ENCODE assay signal across 2 worm cellular contexts in genomic region chrIII:8137777-8138176, ce11.
TF ChIP-seq lines count a peak whose summit lies in the region.

hsp-12.2 (plus strand) TSS chrIII:8138077.

TF ChIP-seq in whole organism, L3 larva, 47 proteins besides CTCF, POLR2A, EP300 and RAD21:
- TF ChIP-seq pha-4 (tag; optimal IDR thresholded peaks at IDR 0.05; lab: Kevin White, UChicago) (peak; percentile 49), tbx-2 (tag; optimal IDR thresholded peaks at IDR 0.05; lab: Kevin White, UChicago) (no peak)
TF ChIP-seq in whole organism, L3 larva: peak in this region for 1.

TF ChIP-seq in whole organism, mixed stage, embryonic, 35 proteins besides CTCF, POLR2A, EP300 and RAD21:
- TF ChIP-seq mls-2 (tag; optimal IDR thresholded peaks at IDR 0.05; lab: Kevin White, UChicago) (no peak), nhr-76 (tag; optimal IDR thresholded peaks at IDR 0.05; lab: Kevin White, UChicago) (no peak), nhr-237 (tag; optimal IDR thresholded peaks at IDR 0.05; lab: Kevin White, UChicago) (peak; percentile 23), mep-1 (tag; optimal IDR thresholded peaks at IDR 0.05; lab: Kevin White, UChicago) (no peak), hlh-1 (tag; optimal IDR thresholded peaks at IDR 0.05; lab: Kevin White, UChicago) (peak; percentile 64)

Comparison
In these comparisons a context has a peak if more than half of its experiments do, and no peak if none do; other contexts are left out.
1. Of the 11 proteins assayed by ChIP-seq in both whole organism, L3 larva and whole organism, mixed stage, embryonic: peak only in whole organism, L3 larva: pha-4; only in whole organism, mixed stage, embryonic: nhr-237; in both: none; in neither: 9.